Fruit fly (Drosophila melanogaster): ENCODE results near the gene sgg.

The sgg gene

dm6 chrX:2646022-2646761 is 12.4 kb downstream of the sgg start (continued):
- TF ChIP-seq Hr39 (optimal IDR thresholded peaks at IDR 0.05) (no peak), cg (GFP tag; optimal IDR thresholded peaks at IDR 0.05) (peak; percentile 64), dm (GFP tag; optimal IDR thresholded peaks at IDR 0.05) (peak; percentile 92), Xrp1 (GFP tag; IDR thresholded peaks at IDR 0.05) (peak; percentile 97), CG11398 (GFP tag; optimal IDR thresholded peaks at IDR 0.05) (peak; percentile 95), ranshi (GFP tag; IDR thresholded peaks at IDR 0.05) (peak; percentile 91), vnd (GFP tag; IDR thresholded peaks at IDR 0.05; ENCODE audit: partially characterized antibody) (peak; percentile 55), ase (GFP tag; IDR thresholded peaks at IDR 0.05) (peak; percentile 92), CG13424 (tag; optimal IDR thresholded peaks at IDR 0.05) (peak; percentile 96), Stat92E (GFP tag; optimal IDR thresholded peaks at IDR 0.05) (peak in 1 of 3 experiments; percentile 93), Awh (GFP tag; IDR thresholded peaks at IDR 0.05) (peak; percentile 97), CG33213 (GFP tag; optimal IDR thresholded peaks at IDR 0.05) (peak; percentile 90), fd3F (GFP tag; optimal IDR thresholded peaks at IDR 0.05) (peak; percentile 93), twi (tag; optimal IDR thresholded peaks at IDR 0.05) (peak; percentile 89), fu2 (GFP tag; optimal IDR thresholded peaks at IDR 0.05) (peak; percentile 96), cad (GFP tag; optimal IDR thresholded peaks at IDR 0.05) (no peak), emc (GFP tag; optimal IDR thresholded peaks at IDR 0.05) (peak; percentile 87), lilli (GFP tag; optimal IDR thresholded peaks at IDR 0.05) (peak; percentile 98), ewg (GFP tag; optimal IDR thresholded peaks at IDR 0.05) (peak; percentile 97), wdn (GFP tag; IDR thresholded peaks at IDR 0.05) (peak; percentile 95), CG8944 (GFP tag; optimal IDR thresholded peaks at IDR 0.05) (peak; percentile 97), CG7987 (GFP tag; optimal IDR thresholded peaks at IDR 0.05) (peak; percentile 83), Dip3 (GFP tag; optimal IDR thresholded peaks at IDR 0.05) (peak; percentile 96), gcm (GFP tag; optimal IDR thresholded peaks at IDR 0.05) (peak; percentile 97), run (tag; optimal IDR thresholded peaks at IDR 0.05) (peak; percentile 94), CG8765 (GFP tag; IDR thresholded peaks at IDR 0.05) (peak; percentile 73; the same call in 1 of the 2 replicates), Trl (optimal IDR thresholded peaks at IDR 0.05) (peak; percentile 54 to 82), Trl (GFP tag; optimal IDR thresholded peaks at IDR 0.05) (peak; percentile 95), dati (GFP tag; IDR thresholded peaks at IDR 0.05) (peak; percentile 85), wek (GFP tag; optimal IDR thresholded peaks at IDR 0.05) (peak; percentile 91), sc (optimal IDR thresholded peaks at IDR 0.05) (no peak), sc (GFP tag; optimal IDR thresholded peaks at IDR 0.05) (peak; percentile 93), vvl (GFP tag; IDR thresholded peaks at IDR 0.05) (peak; percentile 98), peb (GFP tag; IDR thresholded peaks at IDR 0.05) (peak; percentile 88), CG34422 (GFP tag; IDR thresholded peaks at IDR 0.05) (peak; percentile 95), CG17568 (GFP tag; optimal IDR thresholded peaks at IDR 0.05) (peak; percentile 97), CG10209 (GFP tag; optimal IDR thresholded peaks at IDR 0.05) (peak; percentile 97), dimm (GFP tag; IDR thresholded peaks at IDR 0.05) (peak; percentile 93), ara (GFP tag; IDR thresholded peaks at IDR 0.05) (peak; percentile 89), CG18011 (GFP tag; optimal IDR thresholded peaks at IDR 0.05) (peak; percentile 89), Ets97D (GFP tag; optimal IDR thresholded peaks at IDR 0.05) (peak; percentile 80), gem (tag; optimal IDR thresholded peaks at IDR 0.05) (peak; percentile 98), H15 (GFP tag; IDR thresholded peaks at IDR 0.05) (peak; percentile 94), CG7357 (GFP tag; IDR thresholded peaks at IDR 0.05) (peak; percentile 90), mld (GFP tag; IDR thresholded peaks at IDR 0.05; ENCODE audit: partially characterized antibody) (peak; percentile 60; the same call in 1 of the 3 replicates), Hsf (GFP tag; optimal IDR thresholded peaks at IDR 0.05) (peak; percentile 97), zf30C (GFP tag; optimal IDR thresholded peaks at IDR 0.05) (peak; percentile 25), Mrtf (GFP tag; IDR thresholded peaks at IDR 0.05) (peak; percentile 95), fd96Cb (tag; optimal IDR thresholded peaks at IDR 0.05) (peak; percentile 95), bsh (GFP tag; optimal IDR thresholded peaks at IDR 0.05) (peak; percentile 97 to 98)

Measured in whole organism, embryonic.